Fruit fly (Drosophila melanogaster) whole organism, prepupa: ENCODE data around the gene CG5614.
A peak's percentile ranks its signal among the peaks of the same experiment; 100 is the strongest.

Experiments
- Blimp-1 ChIP-seq: fragments of 200-800 bp; sonication (Bioruptor generic); optimal IDR thresholded peaks from 3 replicates; lab custom pipeline; 2017; ENCODE audit warnings: missing biosample characterization, missing genetic modification characterization, mild to moderate bottlenecking, moderate library complexity, missing genetic modification reagents
- CG10631 ChIP-seq: fragments of 200-800 bp; sonication (Bioruptor generic); optimal IDR thresholded peaks from 2 replicates; lab custom pipeline; 2016; ENCODE audit warnings: missing biosample characterization, missing genetic modification characterization
- CG11294 ChIP-seq: fragments of 200-800 bp; sonication (Bioruptor generic); IDR thresholded peaks from 2 replicates; pipeline ENCODE4 v1.3.6; 2022; ENCODE audit warnings: missing biosample characterization, missing genetic modification characterization
- CG11762 ChIP-seq: fragments of 200-800 bp; sonication (Bioruptor generic); optimal IDR thresholded peaks from 3 replicates; lab custom pipeline; 2016; ENCODE audit warnings: missing biosample characterization, missing genetic modification characterization; ENCODE audit not compliant: insufficient read depth
- CG11902 ChIP-seq: fragments of 200-800 bp; sonication (Bioruptor generic); optimal IDR thresholded peaks from 3 replicates; lab custom pipeline; 2016; ENCODE audit warnings: missing biosample characterization, missing genetic modification characterization
- CG15336 ChIP-seq: fragments of 200-800 bp; sonication (Bioruptor generic); IDR thresholded peaks from 2 replicates; pipeline ENCODE4 v1.3.6; 2022; ENCODE audit warnings: missing biosample characterization, missing genetic modification characterization
- CG1621 ChIP-seq: fragments of 200-800 bp; sonication (Bioruptor generic); optimal IDR thresholded peaks from 3 replicates; lab custom pipeline; 2018; ENCODE audit warnings: missing biosample characterization, mild to moderate bottlenecking, missing genetic modification characterization
- CG16779 ChIP-seq: fragments of 200-800 bp; sonication (Bioruptor generic); optimal IDR thresholded peaks from 3 replicates; lab custom pipeline; 2017; ENCODE audit warnings: missing biosample characterization, mild to moderate bottlenecking, missing genetic modification characterization
- CG3032 ChIP-seq: fragments of 200-800 bp; optimal IDR thresholded peaks from 2 replicates; lab custom pipeline; 2019; ENCODE audit warnings: missing biosample characterization, mild to moderate bottlenecking, missing genetic modification characterization, moderate library complexity
- CG32006 ChIP-seq: fragments of 200-800 bp; sonication (Bioruptor generic); optimal IDR thresholded peaks from 3 replicates; lab custom pipeline; 2017; ENCODE audit warnings: missing biosample characterization, mild to moderate bottlenecking, missing genetic modification characterization
- CG34406 ChIP-seq: fragments of 200-800 bp; sonication (Bioruptor generic); optimal IDR thresholded peaks from 3 replicates; lab custom pipeline; 2016; ENCODE audit warnings: missing biosample characterization, missing genetic modification characterization
- CG3919 ChIP-seq: fragments of 200-800 bp; sonication (Bioruptor generic); optimal IDR thresholded peaks from 3 replicates; lab custom pipeline; 2016; ENCODE audit warnings: missing biosample characterization, missing genetic modification characterization
- CG4318 ChIP-seq: fragments of 200-800 bp; sonication (Bioruptor generic); optimal IDR thresholded peaks from 3 replicates; lab custom pipeline; 2017; ENCODE audit warnings: missing biosample characterization, mild to moderate bottlenecking, missing genetic modification characterization
- CG6792 ChIP-seq: fragments of 200-800 bp; sonication (Bioruptor generic); optimal IDR thresholded peaks from 3 replicates; lab custom pipeline; 2016; ENCODE audit warnings: missing biosample characterization, missing genetic modification characterization
- CG6808 ChIP-seq: fragments of 200-800 bp; sonication (Bioruptor generic); optimal IDR thresholded peaks from 3 replicates; lab custom pipeline; 2017; ENCODE audit warnings: missing biosample characterization, missing genetic modification characterization, mild to moderate bottlenecking, moderate library complexity, missing genetic modification reagents
- CG6854 ChIP-seq: fragments of 200-800 bp; sonication (Bioruptor generic); optimal IDR thresholded peaks from 2 replicates; lab custom pipeline; 2017; ENCODE audit warnings: missing biosample characterization, mild to moderate bottlenecking, missing genetic modification characterization
- CG7368 ChIP-seq: fragments of 200-800 bp; sonication (Bioruptor generic); optimal IDR thresholded peaks from 3 replicates; lab custom pipeline; 2016; ENCODE audit warnings: missing biosample characterization, missing genetic modification characterization
- CG8119 ChIP-seq: fragments of 200-800 bp; sonication (Bioruptor generic); IDR thresholded peaks from 3 replicates; pipeline ENCODE4 v1.3.6; 2022; ENCODE audit warnings: missing biosample characterization, missing genetic modification characterization
- CG8632 ChIP-seq: fragments of 200-800 bp; sonication (Bioruptor generic); optimal IDR thresholded peaks from 3 replicates; lab custom pipeline; 2016; ENCODE audit warnings: missing biosample characterization, missing genetic modification characterization
- CG9139 ChIP-seq: fragments of 200-800 bp; sonication (Bioruptor generic); optimal IDR thresholded peaks from 3 replicates; lab custom pipeline; 2017; ENCODE audit warnings: missing biosample characterization, mild to moderate bottlenecking, missing genetic modification characterization
- Eip75B ChIP-seq: fragments of 200-800 bp; sonication (Bioruptor generic); optimal IDR thresholded peaks from 3 replicates; lab custom pipeline; 2016; ENCODE audit warnings: missing biosample characterization, missing genetic modification characterization
- Eip78C ChIP-seq: fragments of 200-800 bp; sonication (Bioruptor generic); peaks from one replicate; lab custom pipeline; 2016; ENCODE audit warnings: missing biosample characterization, missing genetic modification characterization
- Eip93F ChIP-seq: fragments of 200-800 bp; sonication (Bioruptor generic); optimal IDR thresholded peaks from 2 replicates; lab custom pipeline; 2016; ENCODE audit warnings: missing biosample characterization, mild to moderate bottlenecking, missing genetic modification characterization
- Ets21C ChIP-seq: fragments of 200-800 bp; sonication (Bioruptor generic); optimal IDR thresholded peaks from 3 replicates; lab custom pipeline; 2016; ENCODE audit warnings: missing biosample characterization, missing genetic modification characterization
- Ets96B ChIP-seq: fragments of 200-800 bp; optimal IDR thresholded peaks from 2 replicates; lab custom pipeline; 2019; ENCODE audit warnings: missing biosample characterization, mild to moderate bottlenecking, missing genetic modification characterization, moderate library complexity
- Gug ChIP-seq: fragments of 200-800 bp; sonication (Bioruptor generic); IDR thresholded peaks from 2 replicates; pipeline ENCODE4 v1.3.6; 2022; ENCODE audit warnings: missing biosample characterization, missing genetic modification characterization
- Hr38 ChIP-seq: sonication (Bioruptor generic); optimal IDR thresholded peaks from 2 replicates; lab custom pipeline; 2016; ENCODE audit warnings: missing biosample characterization, missing genetic modification characterization
- Hr39 ChIP-seq: fragments of 200-800 bp; sonication (Bioruptor generic); optimal IDR thresholded peaks from 2 replicates; lab custom pipeline; 2016; ENCODE audit warnings: missing biosample characterization, missing genetic modification characterization
- Lpt ChIP-seq: fragments of 200-800 bp; sonication (Bioruptor generic); optimal IDR thresholded peaks from 3 replicates; lab custom pipeline; 2016; ENCODE audit warnings: missing biosample characterization, missing genetic modification characterization
- Met ChIP-seq: fragments of 200-800 bp; sonication (Bioruptor generic); optimal IDR thresholded peaks from 3 replicates; lab custom pipeline; 2016; ENCODE audit warnings: missing biosample characterization, missing genetic modification characterization
- OdsH ChIP-seq: fragments of 200-800 bp; sonication (Bioruptor generic); optimal IDR thresholded peaks from 3 replicates; lab custom pipeline; 2016; ENCODE audit warnings: missing biosample characterization, missing genetic modification characterization
- Smox ChIP-seq: fragments of 200-800 bp; sonication (Bioruptor generic); optimal IDR thresholded peaks from 3 replicates; lab custom pipeline; 2016; ENCODE audit warnings: missing biosample characterization, missing genetic modification characterization
- Sox102F ChIP-seq: fragments of 200-800 bp; sonication (Bioruptor generic); optimal IDR thresholded peaks from 2 replicates; lab custom pipeline; 2016; ENCODE audit warnings: missing biosample characterization, mild to moderate bottlenecking, missing genetic modification characterization
- Sox14 ChIP-seq: fragments of 200-800 bp; sonication (Bioruptor generic); optimal IDR thresholded peaks from 3 replicates; lab custom pipeline; 2016; ENCODE audit warnings: missing biosample characterization, missing genetic modification characterization
- Sox15 ChIP-seq: fragments of 200-800 bp; sonication (Bioruptor generic); optimal IDR thresholded peaks from 3 replicates; lab custom pipeline; 2016; ENCODE audit warnings: missing biosample characterization, missing genetic modification characterization
- achi ChIP-seq: fragments of 200-800 bp; sonication (Bioruptor generic); optimal IDR thresholded peaks from 3 replicates; lab custom pipeline; 2016; ENCODE audit warnings: missing biosample characterization, missing genetic modification characterization
- cyc ChIP-seq: fragments of 200-800 bp; sonication (Bioruptor generic); optimal IDR thresholded peaks from 3 replicates; lab custom pipeline; 2016; ENCODE audit warnings: missing biosample characterization, missing genetic modification characterization
- dac ChIP-seq: fragments of 200-800 bp; sonication (Bioruptor generic); optimal IDR thresholded peaks from 2 replicates; lab custom pipeline; 2017; ENCODE audit warnings: missing biosample characterization, mild to moderate bottlenecking, missing genetic modification characterization
- dsx ChIP-seq: fragments of 200-800 bp; optimal IDR thresholded peaks from 3 replicates; lab custom pipeline; 2019; ENCODE audit warnings: missing biosample characterization, mild to moderate bottlenecking, missing genetic modification characterization, moderate library complexity; ENCODE audit not compliant: poor library complexity, severe bottlenecking
- esn ChIP-seq: fragments of 200-800 bp; sonication (Bioruptor generic); optimal IDR thresholded peaks from 2 replicates; lab custom pipeline; 2016; ENCODE audit warnings: missing biosample characterization, mild to moderate bottlenecking, missing genetic modification characterization, moderate library complexity
- fd85E ChIP-seq: fragments of 200-800 bp; sonication (Bioruptor generic); optimal IDR thresholded peaks from 3 replicates; lab custom pipeline; 2016; ENCODE audit warnings: missing biosample characterization, missing genetic modification characterization
- fkh ChIP-seq: fragments of 200-800 bp; sonication (Bioruptor generic); optimal IDR thresholded peaks from 3 replicates; lab custom pipeline; 2017; ENCODE audit warnings: missing biosample characterization, mild to moderate bottlenecking, missing genetic modification characterization, moderate library complexity
- lz ChIP-seq: fragments of 200-800 bp; sonication (Bioruptor generic); optimal IDR thresholded peaks from 3 replicates; lab custom pipeline; 2016; ENCODE audit warnings: missing biosample characterization, missing genetic modification characterization
- pdm3 ChIP-seq: fragments of 200-800 bp; sonication (Bioruptor generic); optimal IDR thresholded peaks from 3 replicates; lab custom pipeline; 2016; ENCODE audit warnings: missing biosample characterization, missing genetic modification characterization
- salr ChIP-seq, 2 experiments: fragments of 200-800 bp; sonication (Bioruptor generic); optimal IDR thresholded peaks; 3 replicates each; lab custom pipeline; 2016 to 2018; ENCODE audit warnings: missing biosample characterization in 2 of 2, missing genetic modification characterization in 2 of 2, mild to moderate bottlenecking in 1 of 2
- spab ChIP-seq: fragments of 200-800 bp; sonication (Bioruptor generic); optimal IDR thresholded peaks from 2 replicates; lab custom pipeline; 2017; ENCODE audit warnings: missing biosample characterization, mild to moderate bottlenecking, missing genetic modification characterization, missing genetic modification reagents
- ss ChIP-seq, 2 experiments: fragments of 200-800 bp; sonication (Bioruptor generic); optimal IDR thresholded peaks; 2 replicates in 1 of 2; 3 replicates in 1 of 2; lab custom pipeline; 2017 to 2018; ENCODE audit warnings: mild to moderate bottlenecking in 2 of 2, missing biosample characterization in 2 of 2, missing genetic modification characterization in 2 of 2, moderate library complexity in 1 of 2
- svp ChIP-seq: fragments of 200-800 bp; sonication (Bioruptor generic); peaks from one replicate; lab custom pipeline; 2016; ENCODE audit warnings: missing biosample characterization, missing genetic modification characterization
- topi ChIP-seq: fragments of 200-800 bp; sonication (Bioruptor generic); optimal IDR thresholded peaks from 3 replicates; lab custom pipeline; 2016; ENCODE audit warnings: missing biosample characterization, missing genetic modification characterization

CG5614 gene

DNA sequence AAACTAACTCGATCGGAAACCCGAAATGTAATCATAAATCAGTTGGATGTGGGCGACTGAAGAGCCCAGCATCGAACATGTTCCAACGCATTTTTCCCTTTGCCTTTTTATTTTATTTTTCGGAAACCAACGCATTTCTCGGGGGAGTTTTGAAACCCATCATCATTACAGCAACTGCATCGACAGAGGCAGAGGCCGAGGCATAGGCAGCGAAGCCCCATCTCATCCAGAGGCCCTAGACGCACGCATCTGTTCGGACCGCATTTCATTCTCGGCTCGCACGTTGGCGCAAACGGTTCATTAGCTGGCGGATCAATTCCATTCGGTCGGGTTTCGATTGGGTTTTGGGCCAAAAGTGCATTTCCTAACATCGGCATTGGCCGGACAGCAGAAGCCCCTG, 45.9 kb downstream of the CG5614 start, which contains the start of gene CG4576:
Gene CG4576 (plus strand): TSS at position 227 of the 400 bp plus-strand sequence.
- TF ChIP-seq Eip78C (GFP tag; lab: Kevin White, UChicago) (peak; percentile 32), ss (GFP tag; optimal IDR thresholded peaks at IDR 0.05; lab: Kevin White, UChicago) (peak in 1 of 2 experiments; percentile 18), Sox15 (no peak), CG6808 (GFP tag; lab: Kevin White, UChicago) (peak; percentile 37), CG32006 (GFP tag; lab: Kevin White, UChicago) (no peak)
- TF ChIP-seq, all 60 proteins: peak for 3

DNA sequence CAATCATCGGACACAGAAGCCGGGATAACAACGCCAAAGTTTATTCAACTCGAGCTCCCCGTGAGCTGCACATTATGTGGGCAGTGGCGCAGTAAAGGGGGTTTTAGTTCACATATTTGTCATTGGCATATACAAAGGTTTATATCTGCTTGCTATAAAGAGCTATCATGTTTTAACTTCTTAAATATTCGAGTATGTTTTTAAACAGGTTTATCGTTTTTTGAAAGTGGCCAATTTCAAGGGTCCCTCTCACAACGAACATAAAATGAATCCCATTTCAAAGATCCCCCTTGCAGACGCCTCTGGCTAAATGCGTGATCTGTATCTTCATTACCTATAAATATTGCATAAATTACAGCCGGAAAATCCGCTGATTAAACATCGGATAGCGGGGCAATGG, 48.0 kb downstream of the CG5614 start:
- TF ChIP-seq CG10631, result peak; percentile 62
- TF ChIP-seq Sox102F (GFP tag; lab: Kevin White, UChicago), result peak; percentile 77
- TF ChIP-seq CG32006 (GFP tag; lab: Kevin White, UChicago), result no peak
- peak; percentile 63 for TF ChIP-seq CG8632 (GFP tag; lab: Kevin White, UChicago)
- no peak for TF ChIP-seq fkh (GFP tag; lab: Kevin White, UChicago)
- TF ChIP-seq CG6792 (GFP tag; lab: Kevin White, UChicago), result peak; percentile 67
- 0 out of 2 replicates have a peak, but pooled peaks have one; percentile 35 for TF ChIP-seq Gug
- TF ChIP-seq CG11294 (GFP tag; lab: Robert Waterston, UW), result 0 out of 2 replicates have a peak, but pooled peaks have one; percentile 22
- TF ChIP-seq CG3919 (GFP tag; lab: Kevin White, UChicago), result peak; percentile 77
- peak; percentile 76 for TF ChIP-seq cyc
- peak; percentile 24 for TF ChIP-seq Blimp-1
- TF ChIP-seq pdm3 (GFP tag; lab: Kevin White, UChicago), result peak; percentile 77
- peak; percentile 80 for TF ChIP-seq Ets96B (tag; lab: Kevin White, UChicago)
- no peak for TF ChIP-seq CG6854 (GFP tag; lab: Kevin White, UChicago)
- peak; percentile 78 for TF ChIP-seq Met
- TF ChIP-seq salr (GFP tag; optimal IDR thresholded peaks at IDR 0.05; lab: Kevin White, UChicago), result peak in 1 of 2 experiments; percentile 65
- peak; percentile 86 for TF ChIP-seq svp (GFP tag; lab: Kevin White, UChicago)
- peak; percentile 68 for TF ChIP-seq topi (GFP tag; lab: Kevin White, UChicago)
- no peak for TF ChIP-seq dac (GFP tag; lab: Kevin White, UChicago)
- peak; percentile 84 for TF ChIP-seq ss (GFP tag; optimal IDR thresholded peaks at IDR 0.05; lab: Kevin White, UChicago)
- no peak for TF ChIP-seq Eip93F (GFP tag; lab: Kevin White, UChicago)
- TF ChIP-seq CG16779 (tag; lab: Kevin White, UChicago), result no peak
- peak; percentile 80 for TF ChIP-seq lz (GFP tag; lab: Kevin White, UChicago)
- TF ChIP-seq CG11762 (GFP tag; lab: Kevin White, UChicago), result peak; percentile 46
- TF ChIP-seq achi (GFP tag; lab: Kevin White, UChicago), result peak; percentile 76
- TF ChIP-seq CG8119, result peak; percentile 60
- TF ChIP-seq fd85E (GFP tag; lab: Kevin White, UChicago), result no peak
- peak; percentile 79 for TF ChIP-seq Hr39
- TF ChIP-seq Sox15, result peak; percentile 54
- peak; percentile 81 for TF ChIP-seq dsx (GFP tag; lab: Kevin White, UChicago)
- TF ChIP-seq Ets21C (GFP tag; lab: Kevin White, UChicago), result peak; percentile 63
- peak; percentile 74 for TF ChIP-seq CG9139 (GFP tag; lab: Kevin White, UChicago)
- peak; percentile 41 for TF ChIP-seq CG4318 (GFP tag; lab: Kevin White, UChicago)
- TF ChIP-seq Sox14, result peak; percentile 82
- TF ChIP-seq Lpt (GFP tag; lab: Kevin White, UChicago), result peak; percentile 28
- peak; percentile 65 for TF ChIP-seq CG34406
- peak; percentile 80 for TF ChIP-seq esn (GFP tag; lab: Kevin White, UChicago)
- peak; percentile 77 for TF ChIP-seq Eip75B
- TF ChIP-seq CG15336 (GFP tag; lab: Robert Waterston, UW), result peak; percentile 52
- peak; percentile 53 for TF ChIP-seq CG7368
- TF ChIP-seq CG11902 (GFP tag; lab: Kevin White, UChicago), result peak; percentile 51
- peak; percentile 66 for TF ChIP-seq OdsH (GFP tag; lab: Kevin White, UChicago)
- TF ChIP-seq Smox, result peak; percentile 77
- TF ChIP-seq CG1621, result peak; percentile 62
- TF ChIP-seq CG3032 (tag; lab: Kevin White, UChicago), result peak; percentile 90
- no peak for TF ChIP-seq Hr38 (GFP tag; lab: Kevin White, UChicago)
- TF ChIP-seq spab (GFP tag; lab: Kevin White, UChicago), result peak; percentile 79
